Worm (Caenorhabditis elegans): Measurements from ENCODE around the gene T11F8.5.

DNA sequence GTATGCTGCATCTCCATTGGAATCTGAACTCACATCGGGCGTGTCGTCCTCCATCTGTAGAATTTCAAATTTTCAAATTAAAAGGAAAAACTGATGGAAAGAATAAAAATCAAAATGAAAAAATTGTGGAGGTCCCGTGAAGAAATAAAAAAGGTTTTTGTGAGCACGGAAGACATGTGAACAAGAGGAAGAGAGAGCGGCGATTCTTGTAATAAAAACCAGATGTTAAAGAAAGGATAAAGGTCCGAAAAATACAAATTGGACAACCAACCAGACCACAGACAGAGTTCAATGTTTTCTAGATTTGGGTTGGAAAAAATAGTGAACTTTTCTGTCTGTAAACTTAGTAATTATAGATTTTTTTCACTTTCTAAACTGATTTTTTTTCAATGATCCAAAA is 45.5 kb downstream of the T11F8.5 start, which contains the start of gene unc-5:
- no peak for TF ChIP-seq him-1 (tag; optimal IDR thresholded peaks at IDR 0.05)
- no peak for TF ChIP-seq dao-5 (tag; optimal IDR thresholded peaks at IDR 0.05)
- no peak for TF ChIP-seq W03F9.2 (tag; optimal IDR thresholded peaks at IDR 0.05)

All from whole organism, L4/young adult.